Worm (Caenorhabditis elegans): ENCODE measurements around the gene T19H5.7.
A peak's percentile ranks its signal among the peaks of the same experiment; 100 is the strongest.

The T19H5.7 gene

DNA sequence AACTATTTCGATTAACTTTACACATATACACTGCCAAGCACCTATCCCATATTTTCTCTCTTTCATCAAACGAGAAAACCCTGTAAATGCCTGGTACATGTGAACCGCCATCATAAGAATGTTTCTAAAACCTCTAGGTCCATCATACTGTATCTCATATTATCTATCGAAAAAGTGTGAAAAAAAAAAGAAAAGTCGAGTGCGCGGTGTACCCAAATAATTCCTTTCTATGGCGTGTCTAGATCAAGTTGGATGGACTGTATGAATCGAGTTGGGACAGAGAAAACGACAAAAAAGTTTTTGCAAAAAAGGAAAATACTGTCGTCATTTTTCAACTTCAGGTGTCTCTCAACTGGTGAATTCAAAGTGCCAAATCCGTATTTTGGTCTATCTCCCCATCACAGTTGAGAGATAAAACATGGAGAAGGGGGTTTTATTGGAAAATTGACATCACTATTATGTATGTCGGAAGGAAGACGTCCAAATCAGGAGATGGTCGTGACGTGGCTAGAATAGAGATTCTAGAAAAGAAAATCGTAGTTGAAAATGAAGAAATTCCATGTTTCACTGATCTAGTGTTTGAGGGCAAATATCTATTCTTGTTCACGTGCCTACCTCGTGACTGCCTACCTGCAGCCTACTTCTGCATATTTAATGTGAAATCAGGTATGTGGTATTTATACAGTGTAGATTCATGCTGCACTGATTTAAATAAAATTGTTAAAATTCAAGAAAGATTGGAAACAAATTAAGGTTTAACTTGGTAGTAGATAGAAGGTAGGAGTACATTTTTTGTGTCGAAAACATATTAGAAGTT lies 13.5 kb upstream of the T19H5.7 start (continued):
- TF ChIP-seq nhr-42 (GFP tag; IDR thresholded peaks at IDR 0.05) (no peak), nhr-102 (tag; optimal IDR thresholded peaks at IDR 0.05) (no peak), ZK546.5 (tag; optimal IDR thresholded peaks at IDR 0.05) (no peak), skn-1 (tag; optimal IDR thresholded peaks at IDR 0.05) (no peak), rbr-2 (tag; optimal IDR thresholded peaks at IDR 0.05) (no peak), snpc-4 (tag; optimal IDR thresholded peaks at IDR 0.05) (no peak), duxl-1 (tag; optimal IDR thresholded peaks at IDR 0.05; ENCODE audit: poor library complexity) (no peak), aha-1 (tag) (peak; percentile 93)

ce11 chrII:9491045-9491444 lies 11.1 kb upstream of the T19H5.7 start:
- no peak for TF ChIP-seq ctbp-1 (GFP tag; IDR thresholded peaks at IDR 0.05)
- no peak for TF ChIP-seq daf-16 (GFP tag; optimal IDR thresholded peaks at IDR 0.05)
- TF ChIP-seq daf-16 (tag; optimal IDR thresholded peaks at IDR 0.05) = peak; percentile 11
- no peak for TF ChIP-seq daf-8 (GFP tag; IDR thresholded peaks at IDR 0.05)
- TF ChIP-seq mes-2 (tag; optimal IDR thresholded peaks at IDR 0.05; ENCODE audit: poor library complexity, severe bottlenecking) = peak; percentile 5
- no peak for TF ChIP-seq ceh-20 (GFP tag; IDR thresholded peaks at IDR 0.05)
- TF ChIP-seq unc-62 (GFP tag; optimal IDR thresholded peaks at IDR 0.05 in 1 of 2) = peak in 1 of 2 experiments; percentile 72
- no peak for TF ChIP-seq unc-62 (tag; optimal IDR thresholded peaks at IDR 0.05)
- TF ChIP-seq tag-97 (GFP tag; IDR thresholded peaks at IDR 0.05) = no peak
- TF ChIP-seq gei-8 (GFP tag; optimal IDR thresholded peaks at IDR 0.05) = no peak
- 0 out of 2 replicates have a peak, but pooled peaks have one; percentile 27 for TF ChIP-seq dmd-8 (GFP tag; IDR thresholded peaks at IDR 0.05)
- no peak for TF ChIP-seq lin-15B (tag; optimal IDR thresholded peaks at IDR 0.05)
- TF ChIP-seq nhr-237 (tag; optimal IDR thresholded peaks at IDR 0.05) = no peak
- TF ChIP-seq attf-4 (tag; optimal IDR thresholded peaks at IDR 0.05) = no peak
- TF ChIP-seq ceh-28 (tag; optimal IDR thresholded peaks at IDR 0.05) = no peak
- TF ChIP-seq lin-1 (GFP tag; IDR thresholded peaks at IDR 0.05) = no peak
- TF ChIP-seq F44E2.7 (GFP tag; IDR thresholded peaks at IDR 0.05) = no peak
- no peak for TF ChIP-seq Y105C5A.15 (GFP tag; IDR thresholded peaks at IDR 0.05)
- no peak for TF ChIP-seq hlh-11 (tag; optimal IDR thresholded peaks at IDR 0.05)
- TF ChIP-seq nhr-6 (tag; optimal IDR thresholded peaks at IDR 0.05) = peak; percentile 77
- no peak for TF ChIP-seq fos-1 (tag; optimal IDR thresholded peaks at IDR 0.05)
- no peak for TF ChIP-seq ztf-11 (tag; optimal IDR thresholded peaks at IDR 0.05)
- TF ChIP-seq madf-9 (GFP tag; conservative IDR thresholded peaks at IDR 0.05) = no peak

- TF ChIP-seq daf-16 (GFP tag; optimal IDR thresholded peaks at IDR 0.05) (no peak), daf-16 (tag; optimal IDR thresholded peaks at IDR 0.05) (no peak), daf-8 (GFP tag; IDR thresholded peaks at IDR 0.05) (no peak), mxl-3 (GFP tag; optimal IDR thresholded peaks at IDR 0.05) (no peak), nhr-28 (tag; optimal IDR thresholded peaks at IDR 0.05) (peak; percentile 84), dmd-8 (GFP tag; IDR thresholded peaks at IDR 0.05) (no peak), T20F7.1 (GFP tag; optimal IDR thresholded peaks at IDR 0.05) (no peak), hlh-30 (tag; optimal IDR thresholded peaks at IDR 0.05; ENCODE audit: insufficient read depth) (peak; percentile 31)
Observed at ce11 chrII:9490589-9490988, 10.7 kb upstream of the T19H5.7 start.

- TF ChIP-seq unc-62 (GFP tag; optimal IDR thresholded peaks at IDR 0.05 in 1 of 2) (peak in 1 of 2 experiments; percentile 98), unc-62 (tag; optimal IDR thresholded peaks at IDR 0.05) (no peak), ctbp-1 (GFP tag; IDR thresholded peaks at IDR 0.05) (no peak), php-3 (GFP tag; IDR thresholded peaks at IDR 0.05) (no peak), hlh-11 (tag; optimal IDR thresholded peaks at IDR 0.05) (no peak), fkh-10 (GFP tag; optimal IDR thresholded peaks at IDR 0.05) (no peak)
Observed at ce11 chrII:9489922-9490321, 10.0 kb upstream of the T19H5.7 start.
